Worm (Caenorhabditis elegans): Measurements from ENCODE around the gene srh-200.

ce11 chrV:7639787-7640186 is 13.7 kb downstream of the srh-200 start, which contains the start of gene F07C4.10:
- no peak for TF ChIP-seq pha-4 (tag; optimal IDR thresholded peaks at IDR 0.05)
- no peak for TF ChIP-seq ceh-9 (tag; optimal IDR thresholded peaks at IDR 0.05)
- TF ChIP-seq mml-1 (tag; optimal IDR thresholded peaks at IDR 0.05), result no peak
- no peak for TF ChIP-seq unc-62 (GFP tag; optimal IDR thresholded peaks at IDR 0.05)
- TF ChIP-seq pqm-1 (tag; optimal IDR thresholded peaks at IDR 0.05), result no peak
- no peak for TF ChIP-seq zag-1 (tag; optimal IDR thresholded peaks at IDR 0.05)
